Fruit fly (Drosophila melanogaster) whole organism, embryonic: ENCODE results near the gene CG10232.

ENCODE experiments used
- Abd-B ChIP-seq: fragments of 200-800 bp; sonication (Bioruptor generic); optimal IDR thresholded peaks from 2 replicates; lab custom pipeline; 2018; ENCODE audit warnings: missing biosample characterization, mild to moderate bottlenecking, missing genetic modification characterization, moderate library complexity
- Ada2b ChIP-seq: fragments of 200-800 bp; sonication (Bioruptor generic); IDR thresholded peaks from 2 replicates; pipeline ENCODE4 v1.3.6; 2022; ENCODE audit warnings: missing biosample characterization, missing genetic modification characterization
- Atf3 ChIP-seq: fragments of 200-800 bp; sonication (Bioruptor generic); optimal IDR thresholded peaks from 3 replicates; lab custom pipeline; 2016; ENCODE audit warnings: missing biosample characterization, missing genetic modification characterization
- Blimp-1 ChIP-seq: fragments of 200-800 bp; sonication (Bioruptor generic); optimal IDR thresholded peaks from 3 replicates; lab custom pipeline; 2018; ENCODE audit warnings: missing biosample characterization, missing genetic modification characterization, mild to moderate bottlenecking, moderate library complexity, missing genetic modification reagents
- CG10209 ChIP-seq: fragments of 200-800 bp; sonication (Bioruptor generic); optimal IDR thresholded peaks from 3 replicates; lab custom pipeline; 2017; ENCODE audit warnings: missing biosample characterization, mild to moderate bottlenecking, missing genetic modification characterization, missing genetic modification reagents
- CG1024 ChIP-seq: fragments of 200-800 bp; sonication (Bioruptor generic); IDR thresholded peaks from 2 replicates; pipeline ENCODE4 v1.3.6; 2022; ENCODE audit warnings: missing biosample characterization, missing genetic modification characterization
- CG10321 ChIP-seq: fragments of 200-800 bp; sonication (Bioruptor generic); IDR thresholded peaks from 2 replicates; pipeline ENCODE4 v1.3.6; 2022; ENCODE audit warnings: missing biosample characterization, missing genetic modification characterization
- CG10959 ChIP-seq: fragments of 200-800 bp; sonication (Bioruptor generic); IDR thresholded peaks from 2 replicates; pipeline ENCODE4 v1.3.6; 2022; ENCODE audit warnings: missing biosample characterization, missing genetic modification characterization
- CG10979 ChIP-seq: fragments of 200-800 bp; sonication (Bioruptor generic); optimal IDR thresholded peaks from 2 replicates; lab custom pipeline; 2018; ENCODE audit warnings: missing biosample characterization, mild to moderate bottlenecking, missing genetic modification characterization, moderate library complexity
- CG11093 ChIP-seq: fragments of 200-800 bp; sonication (Bioruptor generic); IDR thresholded peaks from 3 replicates; pipeline ENCODE4 v1.3.6; 2022; ENCODE audit warnings: missing biosample characterization, missing genetic modification characterization
- CG13123 ChIP-seq: fragments of 200-800 bp; sonication (Bioruptor generic); optimal IDR thresholded peaks from 2 replicates; lab custom pipeline; 2016; ENCODE audit warnings: missing biosample characterization, missing genetic modification characterization
- CG16863 ChIP-seq: fragments of 200-800 bp; sonication (Bioruptor generic); optimal IDR thresholded peaks from 3 replicates; lab custom pipeline; 2016; ENCODE audit warnings: missing biosample characterization, missing genetic modification characterization
- CG17359 ChIP-seq: fragments of 200-800 bp; sonication (Bioruptor generic); optimal IDR thresholded peaks from 3 replicates; lab custom pipeline; 2018; ENCODE audit warnings: missing biosample characterization, mild to moderate bottlenecking, missing genetic modification characterization, moderate library complexity
- CG18619 ChIP-seq: fragments of 200-800 bp; sonication (Bioruptor generic); optimal IDR thresholded peaks from 3 replicates; lab custom pipeline; 2017; ENCODE audit warnings: missing biosample characterization, mild to moderate bottlenecking, missing genetic modification characterization
- CG2712 ChIP-seq: fragments of 200-800 bp; optimal IDR thresholded peaks from 3 replicates; lab custom pipeline; 2019; ENCODE audit warnings: missing biosample characterization, mild to moderate bottlenecking, missing genetic modification characterization, moderate library complexity
- CG30020 ChIP-seq: fragments of 200-800 bp; optimal IDR thresholded peaks from 2 replicates; lab custom pipeline; 2019; ENCODE audit warnings: missing biosample characterization, mild to moderate bottlenecking, missing genetic modification characterization, moderate library complexity
- CG33557 ChIP-seq: fragments of 200-800 bp; sonication (Bioruptor generic); optimal IDR thresholded peaks from 2 replicates; lab custom pipeline; 2019; ENCODE audit warnings: missing biosample characterization, mild to moderate bottlenecking, missing genetic modification characterization, moderate library complexity
- CG42726 ChIP-seq: fragments of 200-800 bp; sonication (Bioruptor generic); IDR thresholded peaks from 2 replicates; pipeline ENCODE4 v1.3.6; 2022; ENCODE audit warnings: missing biosample characterization, missing genetic modification characterization; ENCODE audit not compliant: partially characterized antibody
- CG5180 ChIP-seq: fragments of 200-800 bp; sonication (Bioruptor generic); optimal IDR thresholded peaks from 3 replicates; lab custom pipeline; 2017; ENCODE audit warnings: missing biosample characterization, missing genetic modification characterization, mild to moderate bottlenecking, moderate library complexity, missing genetic modification reagents
- CG6254 ChIP-seq: fragments of 200-800 bp; sonication (Bioruptor generic); optimal IDR thresholded peaks from 3 replicates; lab custom pipeline; 2017; ENCODE audit warnings: mild to moderate bottlenecking, missing biosample characterization, missing genetic modification reagents, missing genetic modification characterization
- CG8765 ChIP-seq: fragments of 200-800 bp; sonication (Bioruptor generic); IDR thresholded peaks from 2 replicates; pipeline ENCODE4 v1.3.6; 2022; ENCODE audit warnings: missing biosample characterization, missing genetic modification characterization
- CG9215 ChIP-seq: fragments of 200-800 bp; sonication (Bioruptor generic); IDR thresholded peaks from 2 replicates; pipeline ENCODE4 v1.3.6; 2022; ENCODE audit warnings: missing biosample characterization, missing genetic modification characterization
- CG9932 ChIP-seq: fragments of 200-800 bp; sonication (Bioruptor generic); IDR thresholded peaks from 2 replicates; pipeline ENCODE4 v1.3.6; 2022; ENCODE audit warnings: missing biosample characterization, missing genetic modification characterization
- Doc3 ChIP-seq: fragments of 200-800 bp; sonication (Bioruptor generic); IDR thresholded peaks from 3 replicates; pipeline ENCODE4 v1.3.6; 2022; ENCODE audit warnings: missing biosample characterization, missing genetic modification characterization; ENCODE audit not compliant: partially characterized antibody
- E2f1 ChIP-seq: fragments of 200-800 bp; sonication (Bioruptor generic); IDR thresholded peaks from 2 replicates; pipeline ENCODE4 v1.3.6; 2022; ENCODE audit warnings: missing biosample characterization, missing genetic modification characterization
- ERR ChIP-seq: fragments of 200-800 bp; sonication (Bioruptor generic); optimal IDR thresholded peaks from 2 replicates; lab custom pipeline; 2016; ENCODE audit warnings: missing biosample characterization, missing genetic modification characterization
- Eip74EF ChIP-seq, 2 experiments: fragments of 200-800 bp in 1 of 2; fragments of >200 bp in 1 of 2; sonication (Bioruptor generic) in 1 of 2; optimal IDR thresholded peaks; 2 replicates each; lab custom pipeline; 2017 to 2019; ENCODE audit warnings: missing biosample characterization in 2 of 2, missing genetic modification characterization in 2 of 2, mild to moderate bottlenecking in 1 of 2, moderate library complexity in 1 of 2
- Fer3 ChIP-seq: fragments of 200-800 bp; sonication (Bioruptor generic); optimal IDR thresholded peaks from 2 replicates; lab custom pipeline; 2018; ENCODE audit warnings: missing biosample characterization, mild to moderate bottlenecking, missing genetic modification characterization, moderate library complexity
- H2.0 ChIP-seq: fragments of 200-800 bp; sonication (Bioruptor generic); IDR thresholded peaks from 2 replicates; pipeline ENCODE4 v1.3.6; 2022; ENCODE audit warnings: missing biosample characterization, missing genetic modification characterization
- Hey ChIP-seq: fragments of 200-800 bp; sonication (Bioruptor generic); optimal IDR thresholded peaks from 3 replicates; lab custom pipeline; 2018; ENCODE audit warnings: missing biosample characterization, mild to moderate bottlenecking, missing genetic modification characterization
- Mes4 ChIP-seq: fragments of 200-800 bp; sonication (Bioruptor generic); optimal IDR thresholded peaks from 2 replicates; lab custom pipeline; 2016; ENCODE audit warnings: missing biosample characterization, missing genetic modification characterization
- Side ChIP-seq: fragments of 200-800 bp; sonication (Bioruptor generic); optimal IDR thresholded peaks from 2 replicates; lab custom pipeline; 2016; ENCODE audit warnings: missing biosample characterization, missing genetic modification characterization
- chif ChIP-seq, 2 experiments: fragments of 200-800 bp; sonication (Bioruptor generic); optimal IDR thresholded peaks; 3 replicates each; lab custom pipeline; 2016; ENCODE audit warnings: missing biosample characterization in 2 of 2, missing genetic modification characterization in 2 of 2
- dm ChIP-seq: fragments of 200-800 bp; sonication (Bioruptor generic); optimal IDR thresholded peaks from 3 replicates; lab custom pipeline; 2016; ENCODE audit warnings: missing biosample characterization, missing genetic modification characterization
- ems ChIP-seq: fragments of 200-800 bp; sonication (Bioruptor generic); optimal IDR thresholded peaks from 3 replicates; lab custom pipeline; 2016; ENCODE audit warnings: missing biosample characterization, missing genetic modification characterization
- gfzf ChIP-seq: fragments of 200-800 bp; sonication (Bioruptor generic); optimal IDR thresholded peaks from 2 replicates; lab custom pipeline; 2016; ENCODE audit warnings: missing biosample characterization, mild to moderate bottlenecking, missing genetic modification characterization, moderate library complexity
- gsb-n ChIP-seq: fragments of 200-800 bp; sonication (Bioruptor generic); optimal IDR thresholded peaks from 3 replicates; lab custom pipeline; 2018; ENCODE audit warnings: missing biosample characterization, mild to moderate bottlenecking, missing genetic modification characterization
- her ChIP-seq: fragments of 200-800 bp; sonication (Bioruptor generic); optimal IDR thresholded peaks from 2 replicates; lab custom pipeline; 2016; ENCODE audit warnings: missing biosample characterization, missing genetic modification characterization
- jigr1 ChIP-seq: fragments of 200-800 bp; sonication (Bioruptor generic); IDR thresholded peaks from 3 replicates; pipeline ENCODE4 v1.3.6; 2022; ENCODE audit warnings: missing biosample characterization, missing genetic modification characterization
- lov ChIP-seq, 2 experiments: fragments of 200-800 bp in 1 of 2; fragments of >200 bp in 1 of 2; sonication (Bioruptor generic) in 1 of 2; IDR thresholded peaks in 1 of 2; optimal IDR thresholded peaks in 1 of 2; 2 replicates in 1 of 2; 3 replicates in 1 of 2; pipeline versions ENCODE4 v1.3.6 to Lab custom; 2017 to 2022; ENCODE audit warnings: missing biosample characterization in 1 of 2, missing genetic modification characterization in 1 of 2
- odd ChIP-seq: fragments of 200-800 bp; sonication (Bioruptor generic); optimal IDR thresholded peaks from 2 replicates; lab custom pipeline; 2017; ENCODE audit warnings: missing biosample characterization, mild to moderate bottlenecking, missing genetic modification characterization
- pfk ChIP-seq: fragments of 200-800 bp; sonication (Bioruptor generic); optimal IDR thresholded peaks from 2 replicates; lab custom pipeline; 2018; ENCODE audit warnings: missing biosample characterization, mild to moderate bottlenecking, missing genetic modification characterization, moderate library complexity
- pnt ChIP-seq: fragments of 200-800 bp; sonication (Bioruptor generic); optimal IDR thresholded peaks from 3 replicates; lab custom pipeline; 2016; ENCODE audit warnings: missing biosample characterization, missing genetic modification characterization
- run ChIP-seq: fragments of 200-800 bp; sonication (Bioruptor generic); optimal IDR thresholded peaks from 3 replicates; lab custom pipeline; 2018; ENCODE audit warnings: missing biosample characterization, mild to moderate bottlenecking, missing genetic modification characterization
- salm ChIP-seq: fragments of 200-800 bp; sonication (Bioruptor generic); optimal IDR thresholded peaks from 2 replicates; lab custom pipeline; 2018; ENCODE audit warnings: missing biosample characterization, mild to moderate bottlenecking, missing genetic modification characterization
- shn ChIP-seq: fragments of 200-800 bp; sonication (Bioruptor generic); optimal IDR thresholded peaks from 3 replicates; lab custom pipeline; 2016; ENCODE audit warnings: missing biosample characterization, missing genetic modification characterization
- tll ChIP-seq, 2 experiments: fragments of 200-800 bp in 1 of 2; fragments of >200 bp in 1 of 2; sonication (Bioruptor generic) in 1 of 2; optimal IDR thresholded peaks; 2 replicates each; lab custom pipeline; 2017 to 2019; ENCODE audit warnings: missing biosample characterization in 2 of 2, missing genetic modification characterization in 2 of 2, mild to moderate bottlenecking in 1 of 2, moderate library complexity in 1 of 2
- wdn ChIP-seq: fragments of 200-800 bp; sonication (Bioruptor generic); IDR thresholded peaks from 2 replicates; pipeline ENCODE4 v1.3.6; 2022; ENCODE audit warnings: missing biosample characterization, missing genetic modification characterization
- wek ChIP-seq: fragments of 200-800 bp; sonication (Bioruptor generic); optimal IDR thresholded peaks from 3 replicates; lab custom pipeline; 2018; ENCODE audit warnings: missing biosample characterization, mild to moderate bottlenecking, missing genetic modification characterization, moderate library complexity

CG10232 gene

dm6 chr3R:23767417-23767853 lies 46.0 kb upstream of the CG10232 start, which contains the start of the genes CG10214 and CG10375 (continued):
- TF ChIP-seq Hey (no peak), H2.0 (GFP tag; lab: Robert Waterston, UW) (peak; percentile 55), CG10209 (GFP tag; lab: Kevin White, UChicago) (peak; percentile 57), pnt (peak; percentile 54), Abd-B (GFP tag; lab: Kevin White, UChicago) (peak; percentile 75), CG9215 (peak; percentile 57; the same call in 1 of the 2 replicates), dm (GFP tag; lab: Kevin White, UChicago) (peak; percentile 97), Side (peak; percentile 81), jigr1 (no peak), salm (peak; percentile 41), E2f1 (GFP tag; lab: Robert Waterston, UW) (peak; percentile 71), Mes4 (GFP tag; lab: Kevin White, UChicago) (peak; percentile 66), odd (GFP tag; lab: Kevin White, UChicago) (peak; percentile 22), CG17359 (tag; lab: Kevin White, UChicago) (peak; percentile 67), CG1024 (no peak), wek (GFP tag; lab: Kevin White, UChicago) (peak; percentile 100), CG10321 (GFP tag; lab: Robert Waterston, UW) (no peak), ERR (GFP tag; lab: Kevin White, UChicago) (peak; percentile 73), CG9932 (peak; percentile 69), CG18619 (GFP tag; lab: Kevin White, UChicago) (peak; percentile 53), CG30020 (tag; lab: Kevin White, UChicago) (peak; percentile 75), lov (optimal IDR thresholded peaks at IDR 0.05; lab: Kevin White, UChicago) (no peak), lov (GFP tag; IDR thresholded peaks at IDR 0.05; lab: Robert Waterston, UW) (peak; percentile 74; the same call in 1 of the 3 replicates), gfzf (GFP tag; lab: Kevin White, UChicago) (peak; percentile 94), wdn (GFP tag; lab: Robert Waterston, UW) (peak; percentile 52; the same call in 1 of the 2 replicates), CG10979 (peak; percentile 64), tll (GFP tag; optimal IDR thresholded peaks at IDR 0.05; lab: Kevin White, UChicago) (peak in 1 of 2 experiments; percentile 14), gsb-n (tag; lab: Kevin White, UChicago) (peak; percentile 50), CG42726 (no peak), CG10959 (GFP tag; lab: Robert Waterston, UW) (peak; percentile 23; the same call in 1 of the 2 replicates), chif (GFP tag; optimal IDR thresholded peaks at IDR 0.05; lab: Kevin White, UChicago) (peak; percentile 80 to 82), CG16863 (peak; percentile 76), run (tag; lab: Kevin White, UChicago) (no peak), Atf3 (GFP tag; lab: Kevin White, UChicago) (peak; percentile 48), Ada2b (GFP tag; lab: Robert Waterston, UW) (peak; percentile 35; the same call in 1 of the 2 replicates), Eip74EF (GFP tag; optimal IDR thresholded peaks at IDR 0.05; lab: Kevin White, UChicago) (peak in 1 of 2 experiments; percentile 25), Blimp-1 (no peak), CG13123 (GFP tag; lab: Kevin White, UChicago) (peak; percentile 53), CG33557 (peak; percentile 49), CG5180 (GFP tag; lab: Kevin White, UChicago) (no peak), Doc3 (GFP tag; lab: Robert Waterston, UW) (0 out of 3 replicates have a peak, but pooled peaks have one; percentile 27), ems (peak; percentile 84), CG11093 (GFP tag; lab: Robert Waterston, UW) (no peak), Fer3 (tag; lab: Kevin White, UChicago) (peak; percentile 67), shn (GFP tag; lab: Kevin White, UChicago) (peak; percentile 83), CG6254 (GFP tag; lab: Kevin White, UChicago) (no peak), pfk (GFP tag; lab: Kevin White, UChicago) (no peak), CG8765 (GFP tag; lab: Robert Waterston, UW) (0 out of 2 replicates have a peak, but pooled peaks have one; percentile 29), CG2712 (tag; lab: Kevin White, UChicago) (peak; percentile 78), her (GFP tag; lab: Kevin White, UChicago) (peak; percentile 82)
